Worm (Caenorhabditis elegans): ENCODE data around the gene zip-5.

The zip-5 gene

DNA sequence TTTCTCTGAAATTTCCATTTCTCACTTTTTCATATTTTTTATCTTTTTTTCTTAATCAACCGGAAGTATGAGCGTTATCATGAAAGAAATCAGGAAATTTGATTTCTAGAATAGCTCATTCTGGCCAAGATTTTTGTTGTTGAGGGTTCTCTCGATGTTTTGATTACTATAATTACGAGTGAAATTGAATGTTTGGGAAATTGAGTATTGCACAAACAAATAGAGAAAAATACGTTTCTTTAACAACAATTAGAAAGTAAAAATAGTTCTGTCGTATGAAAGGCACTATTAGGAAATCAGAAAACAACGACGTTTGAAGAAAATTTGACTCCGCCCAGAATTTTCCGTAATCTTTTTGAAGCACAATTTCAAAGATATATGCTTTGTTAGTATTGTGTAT, 35.1 kb downstream of the zip-5 start:
- TF ChIP-seq nfya-2 (GFP tag; IDR thresholded peaks at IDR 0.05) (no peak), Y79H2A.3 (GFP tag; conservative IDR thresholded peaks at IDR 0.05) (no peak), tbx-9 (tag; optimal IDR thresholded peaks at IDR 0.05; ENCODE audit: borderline replicate concordance) (no peak), fkh-3 (tag; optimal IDR thresholded peaks at IDR 0.05) (no peak)

ce11 chrV:13300492-13300891, 36.1 kb downstream of the zip-5 start:
- no peak for TF ChIP-seq Y95B8A.8 (GFP tag; IDR thresholded peaks at IDR 0.05)
- no peak for TF ChIP-seq F39B2.1 (GFP tag; IDR thresholded peaks at IDR 0.05)
- no peak for TF ChIP-seq ccch-3 (GFP tag; optimal IDR thresholded peaks at IDR 0.05)
- no peak for TF ChIP-seq ama-1 (optimal IDR thresholded peaks at IDR 0.05)
- no peak for TF ChIP-seq ama-1 (GFP tag; optimal IDR thresholded peaks at IDR 0.05)
- no peak for TF ChIP-seq F57A8.1 (GFP tag; optimal IDR thresholded peaks at IDR 0.05)
- TF ChIP-seq T07F8.4 (tag; optimal IDR thresholded peaks at IDR 0.05) = no peak
- no peak for TF ChIP-seq rec-8 (tag; optimal IDR thresholded peaks at IDR 0.05)
- TF ChIP-seq F52B5.7 (tag; optimal IDR thresholded peaks at IDR 0.05) = no peak
- TF ChIP-seq gei-17 (GFP tag; optimal IDR thresholded peaks at IDR 0.05) = no peak
- TF ChIP-seq tbp1 (GFP tag; optimal IDR thresholded peaks at IDR 0.05) = no peak
- TF ChIP-seq B0035.1 (tag; optimal IDR thresholded peaks at IDR 0.05) = no peak
- no peak for TF ChIP-seq nfya-1 (tag; optimal IDR thresholded peaks at IDR 0.05; ENCODE audit: borderline replicate concordance, insufficient read depth)
- no peak for TF ChIP-seq egl-44 (GFP tag; IDR thresholded peaks at IDR 0.05)

ce11 chrV:13301443-13301842, 37.1 kb downstream of the zip-5 start, which contains the start of gene ceh-79:
TSS of gene ceh-79 (plus strand) at chrV:13301833.
- TF ChIP-seq Y67H2A.10 (GFP tag; conservative IDR thresholded peaks at IDR 0.05) (no peak), ztf-25 (GFP tag; IDR thresholded peaks at IDR 0.05) (no peak), xnd-1 (tag; optimal IDR thresholded peaks at IDR 0.05) (no peak), F52B5.7 (tag; optimal IDR thresholded peaks at IDR 0.05) (no peak), nhr-80 (tag; optimal IDR thresholded peaks at IDR 0.05) (peak; percentile 58), nfyb-1 (GFP tag; IDR thresholded peaks at IDR 0.05) (no peak)

DNA sequence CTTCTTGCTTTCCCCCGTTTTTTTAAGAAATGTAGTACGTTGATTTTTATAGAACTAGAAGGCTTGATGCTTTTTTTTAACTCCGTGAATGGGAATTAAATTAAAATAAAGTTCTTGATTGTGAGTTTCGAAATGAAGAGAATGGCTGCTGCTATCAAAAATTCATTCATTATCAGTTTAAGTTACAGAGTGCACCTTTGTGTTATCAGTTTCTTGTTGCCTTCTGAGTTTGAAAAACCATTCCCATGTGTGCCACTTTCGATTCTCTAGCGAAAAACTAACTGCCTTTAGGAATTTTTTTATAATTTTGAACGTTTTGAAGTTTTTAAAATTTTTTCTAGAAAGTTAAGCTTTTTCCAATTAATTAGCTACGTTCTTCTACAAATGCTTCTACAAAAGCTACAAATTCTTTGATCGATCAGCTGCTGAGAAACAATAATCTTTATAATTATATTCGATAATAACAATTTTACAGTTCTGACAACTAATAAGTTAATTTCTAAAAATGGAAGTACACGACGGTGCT, 40.4 kb downstream of the zip-5 start, which contains the start of gene C26E1.2:
Gene C26E1.2 (plus strand): TSS at position 476 of the 526 bp plus-strand sequence.
- peak; percentile 73 for TF ChIP-seq nhr-80 (tag; optimal IDR thresholded peaks at IDR 0.05)
- TF ChIP-seq ceh-27 (GFP tag; optimal IDR thresholded peaks at IDR 0.05) = no peak
- no peak for TF ChIP-seq cebp-1 (GFP tag; IDR thresholded peaks at IDR 0.05)
- peak; percentile 15 for TF ChIP-seq cebp-1 (tag; optimal IDR thresholded peaks at IDR 0.05)
- TF ChIP-seq dpl-1 (GFP tag; optimal IDR thresholded peaks at IDR 0.05) = no peak

- TF ChIP-seq ceh-40 (GFP tag; IDR thresholded peaks at IDR 0.05) (no peak), athp-1 (tag; optimal IDR thresholded peaks at IDR 0.05) (no peak), aptf-2 (GFP tag; conservative IDR thresholded peaks at IDR 0.05) (no peak), lag-1 (GFP tag; IDR thresholded peaks at IDR 0.05) (no peak), die-1 (tag; optimal IDR thresholded peaks at IDR 0.05) (no peak), ceh-79 (tag; optimal IDR thresholded peaks at IDR 0.05) (no peak), let-526 (GFP tag; IDR thresholded peaks at IDR 0.05) (no peak), lin-26 (GFP tag; IDR thresholded peaks at IDR 0.05) (no peak), ceh-27 (GFP tag; optimal IDR thresholded peaks at IDR 0.05) (no peak), zfh-2 (GFP tag; conservative IDR thresholded peaks at IDR 0.05) (no peak), egrh-3 (GFP tag; IDR thresholded peaks at IDR 0.05) (no peak), lin-35 (GFP tag; optimal IDR thresholded peaks at IDR 0.05) (no peak), B0336.3 (GFP tag; IDR thresholded peaks at IDR 0.05) (no peak), F52B5.7 (tag; optimal IDR thresholded peaks at IDR 0.05) (no peak), hmg-20 (GFP tag; IDR thresholded peaks at IDR 0.05) (no peak), rcor-1 (GFP tag; IDR thresholded peaks at IDR 0.05) (no peak), cebp-1 (GFP tag; IDR thresholded peaks at IDR 0.05) (no peak), cebp-1 (tag; optimal IDR thresholded peaks at IDR 0.05) (no peak), fkh-3 (tag; optimal IDR thresholded peaks at IDR 0.05) (no peak), egl-44 (GFP tag; IDR thresholded peaks at IDR 0.05) (no peak), unc-62 (GFP tag; optimal IDR thresholded peaks at IDR 0.05) (no peak)
Measured at ce11 chrV:13308616-13309015, 44.3 kb downstream of the zip-5 start, which contains the start of gene C50B6.1. TSS of gene C50B6.1 (plus strand) at chrV:13308916.

All from whole organism, young adult.